Worm (Caenorhabditis elegans) whole organism, L2 larva: ENCODE measurements around the gene srx-98.

ENCODE experiments used
- C34F6.9 ChIP-seq: fragments of 150-350 bp; optimal IDR thresholded peaks from 2 replicates; lab custom pipeline; 2014; ENCODE audit warnings: missing biosample characterization, missing genetic modification characterization
- F13H6.1 ChIP-seq: sonication (generic microtip); optimal IDR thresholded peaks from 2 replicates; lab custom pipeline; 2016; ENCODE audit warnings: missing genetic modification characterization, missing compliant biosample characterization
- R02D3.7 ChIP-seq: fragments of 150-350 bp; optimal IDR thresholded peaks from 2 replicates; lab custom pipeline; 2014; ENCODE audit warnings: missing biosample characterization, missing genetic modification characterization
- Y55F3AM.14 ChIP-seq: fragments of 200-800 bp; sonication (Bioruptor generic); optimal IDR thresholded peaks from 2 replicates; lab custom pipeline; 2018; ENCODE audit warnings: mild to moderate bottlenecking, missing genetic modification characterization, missing compliant biosample characterization
- ZK546.5 ChIP-seq: sonication (generic microtip); optimal IDR thresholded peaks from 2 replicates; lab custom pipeline; 2017; ENCODE audit warnings: missing biosample characterization, missing genetic modification characterization
- alr-1 ChIP-seq: fragments of 150-350 bp; optimal IDR thresholded peaks from 2 replicates; lab custom pipeline; 2014; ENCODE audit warnings: missing biosample characterization, missing genetic modification characterization
- aly-2 ChIP-seq: fragments of 150-350 bp; optimal IDR thresholded peaks from 2 replicates; lab custom pipeline; 2014; ENCODE audit warnings: missing biosample characterization, missing genetic modification characterization
- ama-1 ChIP-seq: fragments of 150-350 bp; optimal IDR thresholded peaks from 2 replicates; lab custom pipeline; 2018; ENCODE audit warnings: inconsistent platforms
- blmp-1 ChIP-seq: sonication (generic microtip); optimal IDR thresholded peaks from 2 replicates; lab custom pipeline; 2017; ENCODE audit warnings: missing genetic modification characterization, mild to moderate bottlenecking, missing compliant biosample characterization, antibody characterized with exemption, moderate library complexity; ENCODE audit not compliant: insufficient read depth
- ceh-16 ChIP-seq: fragments of 150-350 bp; optimal IDR thresholded peaks from 2 replicates; lab custom pipeline; 2014; ENCODE audit warnings: missing biosample characterization, missing genetic modification characterization
- crh-2 ChIP-seq: sonication (generic microtip); optimal IDR thresholded peaks from 2 replicates; lab custom pipeline; 2017; ENCODE audit warnings: missing biosample characterization, missing genetic modification characterization
- dmd-4 ChIP-seq: sonication (generic microtip); optimal IDR thresholded peaks from 2 replicates; lab custom pipeline; 2017; ENCODE audit warnings: missing biosample characterization, missing genetic modification characterization
- egl-27 ChIP-seq: sonication (generic microtip); optimal IDR thresholded peaks from 3 replicates; lab custom pipeline; 2017; ENCODE audit warnings: missing biosample characterization, missing genetic modification reagents, missing genetic modification characterization
- elt-1 ChIP-seq: fragments of 150-350 bp; optimal IDR thresholded peaks from 2 replicates; lab custom pipeline; 2014; ENCODE audit warnings: missing biosample characterization, missing genetic modification characterization
- fos-1 ChIP-seq: fragments of 150-350 bp; optimal IDR thresholded peaks from 2 replicates; lab custom pipeline; 2014; ENCODE audit warnings: missing biosample characterization, missing genetic modification characterization
- gmeb-1 ChIP-seq: fragments of 150-350 bp; optimal IDR thresholded peaks from 2 replicates; lab custom pipeline; 2014; ENCODE audit warnings: missing biosample characterization, missing genetic modification characterization
- lin-11 ChIP-seq: fragments of 150-350 bp; sonication (generic microtip); optimal IDR thresholded peaks from 2 replicates; lab custom pipeline; 2014; ENCODE audit warnings: missing biosample characterization, missing genetic modification characterization, inconsistent platforms, mixed read lengths
- lin-13 ChIP-seq: fragments of 150-350 bp; optimal IDR thresholded peaks from 2 replicates; lab custom pipeline; 2014; ENCODE audit warnings: missing biosample characterization, missing genetic modification reagents, missing genetic modification characterization
- lsy-2 ChIP-seq, 2 experiments: fragments of 150-350 bp in 1 of 2; sonication (generic microtip) in 1 of 2; optimal IDR thresholded peaks; 2 replicates each; lab custom pipeline; 2014 to 2017; ENCODE audit warnings: missing biosample characterization in 2 of 2, missing genetic modification characterization in 2 of 2
- mab-5 ChIP-seq: fragments of 150-350 bp; optimal IDR thresholded peaks from 2 replicates; lab custom pipeline; 2014; ENCODE audit warnings: missing biosample characterization, missing genetic modification characterization
- mbf-1 ChIP-seq: sonication (generic microtip); optimal IDR thresholded peaks from 2 replicates; lab custom pipeline; 2017; ENCODE audit warnings: missing biosample characterization, missing genetic modification characterization
- mdl-1 ChIP-seq, 2 experiments: fragments of 150-350 bp in 1 of 2; sonication (generic microtip) in 1 of 2; optimal IDR thresholded peaks; 2 replicates each; lab custom pipeline; 2017; ENCODE audit warnings: missing biosample characterization in 2 of 2, missing genetic modification characterization in 2 of 2
- nhr-11 ChIP-seq: fragments of 150-350 bp; optimal IDR thresholded peaks from 2 replicates; lab custom pipeline; 2014; ENCODE audit warnings: missing biosample characterization, missing genetic modification characterization
- nhr-12 ChIP-seq: fragments of 150-350 bp; optimal IDR thresholded peaks from 2 replicates; lab custom pipeline; 2014; ENCODE audit warnings: missing biosample characterization, missing genetic modification characterization
- nhr-129 ChIP-seq: fragments of 150-350 bp; optimal IDR thresholded peaks from 2 replicates; lab custom pipeline; 2014; ENCODE audit warnings: missing biosample characterization, missing genetic modification characterization
- nhr-23 ChIP-seq: fragments of 150-350 bp; optimal IDR thresholded peaks from 2 replicates; lab custom pipeline; 2014; ENCODE audit warnings: missing biosample characterization, missing genetic modification reagents, missing genetic modification characterization
- nhr-237 ChIP-seq: fragments of 150-350 bp; optimal IDR thresholded peaks from 2 replicates; lab custom pipeline; 2014; ENCODE audit warnings: missing biosample characterization, missing genetic modification characterization
- nhr-25 ChIP-seq: fragments of 150-350 bp; sonication (generic microtip); optimal IDR thresholded peaks from 3 replicates; lab custom pipeline; 2014; ENCODE audit warnings: missing biosample characterization, missing genetic modification characterization
- nhr-77 ChIP-seq: fragments of 150-350 bp; optimal IDR thresholded peaks from 2 replicates; lab custom pipeline; 2014; ENCODE audit warnings: missing biosample characterization, missing genetic modification characterization
- peb-1 ChIP-seq: fragments of 150-350 bp; optimal IDR thresholded peaks from 2 replicates; lab custom pipeline; 2014; ENCODE audit warnings: missing biosample characterization, missing genetic modification characterization
- sem-4 ChIP-seq: fragments of 150-350 bp; optimal IDR thresholded peaks from 2 replicates; lab custom pipeline; 2014; ENCODE audit warnings: missing biosample characterization, missing genetic modification reagents, missing genetic modification characterization
- sma-3 ChIP-seq: sonication (generic microtip); optimal IDR thresholded peaks from 2 replicates; lab custom pipeline; 2016; ENCODE audit warnings: missing genetic modification reagents, missing genetic modification characterization, missing compliant biosample characterization
- sma-9 ChIP-seq, 2 experiments: fragments of 150-350 bp in 1 of 2; sonication (generic microtip) in 1 of 2; optimal IDR thresholded peaks; 2 replicates each; lab custom pipeline; 2014 to 2016; ENCODE audit warnings: missing genetic modification characterization in 2 of 2, mild to moderate bottlenecking in 1 of 2, missing biosample characterization in 1 of 2, missing compliant biosample characterization in 1 of 2, missing genetic modification reagents in 1 of 2, moderate library complexity in 1 of 2
- snpc-4 ChIP-seq: fragments of 150-350 bp; optimal IDR thresholded peaks from 2 replicates; lab custom pipeline; 2014; ENCODE audit warnings: missing biosample characterization, missing genetic modification characterization
- unc-39 ChIP-seq: fragments of 150-350 bp; optimal IDR thresholded peaks from 2 replicates; lab custom pipeline; 2014; ENCODE audit warnings: missing biosample characterization, missing genetic modification characterization
- unc-55 ChIP-seq: fragments of 150-350 bp; sonication (generic microtip); optimal IDR thresholded peaks from 3 replicates; lab custom pipeline; 2014; ENCODE audit warnings: missing biosample characterization, missing genetic modification reagents, missing genetic modification characterization
- unc-62 ChIP-seq: fragments of 150-350 bp; optimal IDR thresholded peaks from 2 replicates; lab custom pipeline; 2014; ENCODE audit warnings: missing biosample characterization, missing genetic modification reagents, missing genetic modification characterization
- zag-1 ChIP-seq: fragments of 150-350 bp; optimal IDR thresholded peaks from 2 replicates; lab custom pipeline; 2014; ENCODE audit warnings: missing biosample characterization, missing genetic modification characterization
- ztf-1 ChIP-seq: fragments of 200-800 bp; sonication (Bioruptor generic); conservative IDR thresholded peaks from 2 replicates; pipeline ENCODE4 v1.3.6; 2022; ENCODE audit warnings: missing genetic modification characterization, missing compliant biosample characterization
- ztf-11 ChIP-seq: sonication (generic microtip); optimal IDR thresholded peaks from 2 replicates; lab custom pipeline; 2017; ENCODE audit warnings: missing biosample characterization, missing genetic modification characterization
- ztf-4 ChIP-seq: fragments of 150-350 bp; optimal IDR thresholded peaks from 2 replicates; lab custom pipeline; 2014; ENCODE audit warnings: missing biosample characterization, missing genetic modification characterization

Gene srx-98

DNA sequence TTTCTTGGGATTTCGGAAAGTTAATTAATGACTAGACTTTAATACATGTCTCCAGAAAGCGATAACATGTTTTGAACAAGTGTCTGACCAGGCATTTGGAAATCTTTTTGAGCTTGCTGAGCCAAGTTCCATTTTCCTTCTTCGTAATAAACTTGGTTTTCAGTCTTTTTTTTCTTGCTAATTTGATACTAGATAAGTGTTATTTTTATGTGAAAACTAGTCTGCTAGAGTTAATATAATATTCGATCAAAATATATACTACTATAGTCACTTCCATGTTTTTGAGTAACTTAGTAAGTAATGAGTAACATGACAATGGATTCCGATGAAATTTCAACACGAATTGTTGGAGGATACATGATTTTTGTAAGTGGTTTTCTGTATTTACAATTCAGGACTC is 38.4 kb upstream of the srx-98 start, which contains the start of gene srx-110:
srx-110 (plus strand) TSS at position 301 of the 400 bp plus-strand sequence.
- no peak for TF ChIP-seq snpc-4
- no peak for TF ChIP-seq nhr-129 (tag; lab: Kevin White, UChicago)
- TF ChIP-seq sma-9 (GFP tag; optimal IDR thresholded peaks at IDR 0.05; lab: Kevin White, UChicago), result no peak
- TF ChIP-seq sma-9 (tag; optimal IDR thresholded peaks at IDR 0.05; lab: Kevin White, UChicago), result no peak
- no peak for TF ChIP-seq lin-11
- TF ChIP-seq ztf-4 (tag; lab: Kevin White, UChicago), result no peak
- no peak for TF ChIP-seq blmp-1 (tag; lab: Kevin White, UChicago)
- no peak for TF ChIP-seq gmeb-1
- no peak for TF ChIP-seq mab-5 (tag; lab: Kevin White, UChicago)
- TF ChIP-seq Y55F3AM.14 (GFP tag; lab: Kevin White, UChicago), result no peak
- no peak for TF ChIP-seq ZK546.5 (tag; lab: Kevin White, UChicago)
- no peak for TF ChIP-seq ztf-1 (GFP tag; lab: Robert Waterston, UW)
- no peak for TF ChIP-seq aly-2
- no peak for TF ChIP-seq unc-39
- no peak for TF ChIP-seq sma-3 (GFP tag; lab: Kevin White, UChicago)

DNA sequence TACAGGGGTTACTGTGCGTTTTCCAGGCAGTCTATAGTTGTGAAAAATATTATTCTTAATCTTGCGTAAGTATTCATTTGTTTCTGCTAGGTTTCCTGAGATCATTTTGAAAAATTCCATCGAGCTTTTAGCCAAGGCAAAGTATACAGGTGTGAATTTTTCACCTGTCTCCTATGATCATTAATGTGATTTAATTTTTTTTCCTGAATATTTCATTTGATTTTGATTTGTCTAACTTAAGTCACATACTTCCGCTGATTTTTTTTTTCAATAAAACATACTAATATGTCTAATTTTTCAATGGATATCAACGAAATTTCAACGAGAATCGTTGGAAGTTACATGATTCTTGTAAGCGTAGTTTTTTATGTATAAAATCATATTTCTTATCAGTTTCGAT is 34.5 kb upstream of the srx-98 start, which contains the start of gene srx-108:
srx-108 (plus strand) TSS at position 301 of the 400 bp plus-strand sequence.
- TF ChIP-seq nhr-12 (tag; lab: Kevin White, UChicago), result no peak
- TF ChIP-seq nhr-77 (tag; lab: Kevin White, UChicago), result no peak
- no peak for TF ChIP-seq unc-39
- no peak for TF ChIP-seq aly-2
- TF ChIP-seq C34F6.9, result no peak
- TF ChIP-seq mdl-1 (tag; optimal IDR thresholded peaks at IDR 0.05; lab: Kevin White, UChicago), result no peak
- no peak for TF ChIP-seq ztf-1 (GFP tag; lab: Robert Waterston, UW)
- no peak for TF ChIP-seq fos-1 (tag; lab: Kevin White, UChicago)
- TF ChIP-seq unc-55 (GFP tag; lab: Kevin White, UChicago), result no peak
- TF ChIP-seq mab-5 (tag; lab: Kevin White, UChicago), result no peak
- TF ChIP-seq ama-1 (lab: Kevin White, UChicago), result no peak
- TF ChIP-seq lsy-2 (tag; optimal IDR thresholded peaks at IDR 0.05; lab: Kevin White, UChicago), result no peak
- no peak for TF ChIP-seq alr-1 (tag; lab: Kevin White, UChicago)
- no peak for TF ChIP-seq nhr-25 (tag; lab: Kevin White, UChicago)
- TF ChIP-seq mbf-1, result no peak
- no peak for TF ChIP-seq lin-13 (GFP tag; lab: Kevin White, UChicago)
- TF ChIP-seq sma-3 (GFP tag; lab: Kevin White, UChicago), result no peak
- TF ChIP-seq dmd-4 (tag; lab: Kevin White, UChicago), result no peak

DNA sequence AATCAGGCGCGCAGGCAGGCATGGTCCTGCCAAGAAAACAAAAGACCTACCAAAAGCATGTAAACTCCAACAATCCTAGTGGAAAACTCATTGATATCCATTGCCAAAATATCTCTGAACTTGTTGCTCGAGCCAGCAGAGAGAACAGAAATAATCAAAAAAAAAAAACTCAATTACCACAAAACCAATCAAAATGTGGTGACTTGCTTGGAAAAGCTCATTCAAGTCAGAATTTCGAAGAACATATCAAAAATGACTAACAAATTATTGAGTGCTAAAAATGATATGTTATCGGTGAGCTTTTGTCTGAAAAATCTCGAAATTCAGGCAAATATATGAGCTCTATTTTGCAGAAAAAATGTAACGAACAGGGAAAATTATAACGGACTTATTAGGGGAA is 30.4 kb upstream of the srx-98 start, which contains the start of gene srx-105:
srx-105 (minus strand) TSS at position 101 of the 400 bp plus-strand sequence.
- TF ChIP-seq nhr-11 (tag; lab: Kevin White, UChicago) (no peak), aly-2 (no peak), nhr-237 (tag; lab: Kevin White, UChicago) (no peak), peb-1 (tag; lab: Kevin White, UChicago) (no peak), lin-13 (GFP tag; lab: Kevin White, UChicago) (no peak), unc-62 (GFP tag; lab: Kevin White, UChicago) (no peak), elt-1 (tag; lab: Kevin White, UChicago) (no peak), R02D3.7 (no peak), lin-11 (no peak), nhr-23 (tag; lab: Kevin White, UChicago) (no peak), crh-2 (no peak), ztf-11 (tag; lab: Kevin White, UChicago) (no peak), unc-55 (GFP tag; lab: Kevin White, UChicago) (no peak), egl-27 (tag; lab: Kevin White, UChicago) (no peak), F13H6.1 (tag; lab: Kevin White, UChicago) (no peak), ztf-1 (GFP tag; lab: Robert Waterston, UW) (no peak), Y55F3AM.14 (GFP tag; lab: Kevin White, UChicago) (no peak)

DNA sequence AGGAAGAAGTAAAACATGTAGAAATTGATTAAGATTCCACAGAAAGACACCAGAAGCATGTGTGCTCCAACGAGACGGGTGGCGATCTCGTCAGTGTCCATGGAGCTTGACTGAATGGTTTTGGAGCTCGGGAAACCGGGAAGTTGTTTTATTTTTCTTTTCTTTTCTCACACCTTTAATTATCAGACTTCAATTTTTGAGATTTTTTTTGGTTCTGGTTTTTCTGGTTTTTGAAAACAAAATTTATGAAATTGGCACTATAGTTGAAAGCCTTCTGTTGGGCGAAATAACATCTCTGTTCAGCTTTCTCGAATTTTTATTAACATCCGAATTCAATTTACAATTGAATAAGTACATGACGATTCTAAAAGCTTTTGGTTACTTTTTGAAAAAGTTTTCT is 28.7 kb upstream of the srx-98 start, which contains the start of gene srx-104:
srx-104 (minus strand) TSS at position 101 of the 400 bp plus-strand sequence.
- TF ChIP-seq mbf-1 (no peak), sem-4 (tag; lab: Kevin White, UChicago) (no peak), ceh-16 (tag; lab: Kevin White, UChicago) (no peak), nhr-129 (tag; lab: Kevin White, UChicago) (no peak), lsy-2 (tag; optimal IDR thresholded peaks at IDR 0.05; lab: Kevin White, UChicago) (no peak), ztf-4 (tag; lab: Kevin White, UChicago) (no peak), zag-1 (tag; lab: Kevin White, UChicago) (no peak), unc-55 (GFP tag; lab: Kevin White, UChicago) (no peak), sma-9 (GFP tag; optimal IDR thresholded peaks at IDR 0.05; lab: Kevin White, UChicago) (no peak), sma-9 (tag; optimal IDR thresholded peaks at IDR 0.05; lab: Kevin White, UChicago) (no peak)
